Worm (Caenorhabditis elegans) whole organism, late embryonic: ENCODE data around the gene F07C4.10.

Experiments used
- F13H6.1 ChIP-seq: sonication (generic microtip); optimal IDR thresholded peaks from 2 replicates; lab custom pipeline; 2016; ENCODE audit warnings: missing genetic modification characterization, missing compliant biosample characterization
- T23F11.4 ChIP-seq: fragments of 200-800 bp; sonication (Bioruptor generic); optimal IDR thresholded peaks from 2 replicates; lab custom pipeline; 2018; ENCODE audit warnings: mild to moderate bottlenecking, missing genetic modification characterization, missing compliant biosample characterization
- ceh-14 ChIP-seq: sonication (generic microtip); optimal IDR thresholded peaks from 2 replicates; lab custom pipeline; 2016; ENCODE audit warnings: missing genotype, missing genetic modification characterization, missing compliant biosample characterization
- ceh-18 ChIP-seq: sonication (generic microtip); optimal IDR thresholded peaks from 2 replicates; lab custom pipeline; 2016; ENCODE audit warnings: missing genetic modification characterization, missing compliant biosample characterization
- ceh-30 ChIP-seq: fragments of 150-350 bp; optimal IDR thresholded peaks from 2 replicates; lab custom pipeline; 2014; ENCODE audit warnings: missing biosample characterization, missing genetic modification characterization
- ceh-6 ChIP-seq: fragments of 200-800 bp; sonication (Bioruptor generic); optimal IDR thresholded peaks from 2 replicates; lab custom pipeline; 2018; ENCODE audit warnings: mild to moderate bottlenecking, missing genetic modification characterization, missing compliant biosample characterization
- eyg-1 ChIP-seq: sonication (generic microtip); optimal IDR thresholded peaks from 2 replicates; lab custom pipeline; 2016; ENCODE audit warnings: missing genotype, missing genetic modification characterization, missing compliant biosample characterization
- hlh-13 ChIP-seq: fragments of 200-800 bp; sonication (Bioruptor generic); optimal IDR thresholded peaks from 2 replicates; lab custom pipeline; 2018; ENCODE audit warnings: mild to moderate bottlenecking, missing genetic modification characterization, missing compliant biosample characterization
- hlh-6 ChIP-seq: sonication (generic microtip); optimal IDR thresholded peaks from 2 replicates; lab custom pipeline; 2016; ENCODE audit warnings: missing genotype, missing genetic modification characterization, missing compliant biosample characterization
- nhr-11 ChIP-seq: fragments of 150-350 bp; optimal IDR thresholded peaks from 2 replicates; lab custom pipeline; 2014; ENCODE audit warnings: missing biosample characterization, missing genetic modification characterization
- npax-4 ChIP-seq: sonication (generic microtip); optimal IDR thresholded peaks from 2 replicates; lab custom pipeline; 2016; ENCODE audit warnings: missing genetic modification characterization, missing compliant biosample characterization
- ref-2 ChIP-seq: sonication (generic microtip); optimal IDR thresholded peaks from 2 replicates; lab custom pipeline; 2016; ENCODE audit warnings: missing genetic modification characterization, missing compliant biosample characterization
- sdc-2 ChIP-seq: sonication (generic microtip); optimal IDR thresholded peaks from 2 replicates; lab custom pipeline; 2016; ENCODE audit warnings: missing genotype, missing genetic modification characterization, missing compliant biosample characterization
- syd-9 ChIP-seq: sonication (generic microtip); optimal IDR thresholded peaks from 2 replicates; lab custom pipeline; 2016; ENCODE audit warnings: mild to moderate bottlenecking, missing genetic modification characterization, moderate library complexity, missing compliant biosample characterization
- ztf-16 ChIP-seq: sonication (generic microtip); optimal IDR thresholded peaks from 2 replicates; lab custom pipeline; 2017; ENCODE audit warnings: missing genetic modification characterization, missing compliant biosample characterization

F07C4.10 gene

ce11 chrV:7598269-7598668 lies 41.4 kb downstream of the F07C4.10 start, which contains the start of gene C50E3.7:
Gene C50E3.7, minus strand, starts transcription at chrV:7598369.
- TF ChIP-seq npax-4 (tag; lab: Kevin White, UChicago) (no peak), ref-2 (tag; lab: Kevin White, UChicago) (no peak)

ce11 chrV:7595132-7595531 lies 44.6 kb downstream of the F07C4.10 start:
- TF ChIP-seq syd-9 (tag; lab: Kevin White, UChicago) = no peak
- TF ChIP-seq nhr-11 (tag; lab: Kevin White, UChicago) = no peak
- TF ChIP-seq hlh-6 (tag; lab: Kevin White, UChicago) = no peak
- no peak for TF ChIP-seq ceh-14 (tag; lab: Kevin White, UChicago)
- no peak for TF ChIP-seq npax-4 (tag; lab: Kevin White, UChicago)
- TF ChIP-seq ceh-6 (GFP tag; lab: Kevin White, UChicago) = no peak
- no peak for TF ChIP-seq sdc-2
- no peak for TF ChIP-seq F13H6.1
- TF ChIP-seq T23F11.4 (GFP tag; lab: Kevin White, UChicago) = no peak
- no peak for TF ChIP-seq hlh-13 (GFP tag; lab: Kevin White, UChicago)
- TF ChIP-seq ztf-16 (tag; lab: Kevin White, UChicago) = no peak
- TF ChIP-seq ceh-18 (tag; lab: Kevin White, UChicago) = no peak
- TF ChIP-seq eyg-1 = no peak

- TF ChIP-seq ceh-30 (tag; lab: Kevin White, UChicago) = no peak
These were observed 49.2 kb downstream of the F07C4.10 start, which contains the start of gene C50E3.6 for ce11 chrV:7590454-7590853. Gene C50E3.6, minus strand, starts transcription at chrV:7590554.
